Worm (Caenorhabditis elegans): ENCODE data around the gene F26F2.13.

- TF ChIP-seq ztf-4 (tag; optimal IDR thresholded peaks at IDR 0.05) (no peak), nhr-12 (tag; optimal IDR thresholded peaks at IDR 0.05) (no peak), snpc-4 (tag; optimal IDR thresholded peaks at IDR 0.05) (no peak)
Observed at ce11 chrV:20527493-20527892, 36.7 kb upstream of the F26F2.13 start, which contains the start of gene Y38H6C.13.

All from whole organism, L2 larva.